Worm (Caenorhabditis elegans) whole organism, young adult: Measurements from ENCODE around the gene far-6.
A peak's percentile ranks its signal among the peaks of the same experiment; 100 is the strongest.

Experiments used
- B0035.1 ChIP-seq: sonication (generic microtip); optimal IDR thresholded peaks from 2 replicates; lab custom pipeline; 2016; ENCODE audit warnings: missing genetic modification characterization, mild to moderate bottlenecking, missing compliant biosample characterization, missing genotype, missing genetic modification reagents
- B0336.3 ChIP-seq: fragments of 200-800 bp; sonication (Bioruptor generic); IDR thresholded peaks from 2 replicates; pipeline ENCODE4 v1.3.6; 2022; ENCODE audit warnings: missing genetic modification characterization, missing compliant biosample characterization
- C06A6.2 ChIP-seq: fragments of 200-800 bp; sonication (Bioruptor generic); conservative IDR thresholded peaks from 2 replicates; pipeline ENCODE4 v1.3.6; 2022; ENCODE audit warnings: missing genetic modification characterization, missing compliant biosample characterization
- C17E4.6 ChIP-seq: fragments of 200-800 bp; sonication (Bioruptor generic); IDR thresholded peaks from 2 replicates; pipeline ENCODE4 v1.3.6; 2022; ENCODE audit warnings: missing genetic modification reagents, missing genetic modification characterization, missing compliant biosample characterization
- F23B12.7 ChIP-seq: sonication (generic microtip); optimal IDR thresholded peaks from 2 replicates; lab custom pipeline; 2017; ENCODE audit warnings: missing genetic modification characterization, mild to moderate bottlenecking, missing compliant biosample characterization, antibody characterized with exemption, moderate library complexity; ENCODE audit not compliant: insufficient read depth
- F37B4.10 ChIP-seq: fragments of 200-800 bp; sonication (Bioruptor generic); IDR thresholded peaks from 2 replicates; pipeline ENCODE4 v1.3.6; 2022; ENCODE audit warnings: missing genetic modification characterization, missing compliant biosample characterization
- F39B2.1 ChIP-seq: fragments of 200-800 bp; sonication (Bioruptor generic); IDR thresholded peaks from 2 replicates; pipeline ENCODE4 v1.3.6; 2022; ENCODE audit warnings: missing genetic modification reagents, missing genetic modification characterization, missing compliant biosample characterization
- F52B5.7 ChIP-seq: sonication (generic microtip); optimal IDR thresholded peaks from 2 replicates; lab custom pipeline; 2016; ENCODE audit warnings: mild to moderate bottlenecking, missing genetic modification characterization, missing compliant biosample characterization
- K11D2.4 ChIP-seq: fragments of 200-800 bp; sonication (Bioruptor generic); IDR thresholded peaks from 2 replicates; pipeline ENCODE4 v1.3.6; 2022; ENCODE audit warnings: missing genetic modification reagents, missing genetic modification characterization, missing compliant biosample characterization
- T07F8.4 ChIP-seq: sonication (generic microtip); optimal IDR thresholded peaks from 2 replicates; lab custom pipeline; 2016; ENCODE audit warnings: mild to moderate bottlenecking, missing genetic modification characterization, moderate library complexity, missing compliant biosample characterization
- T26A5.8 ChIP-seq: sonication (generic microtip); optimal IDR thresholded peaks from 2 replicates; lab custom pipeline; 2016; ENCODE audit warnings: missing genetic modification characterization, missing compliant biosample characterization
- Y56A3A.18 ChIP-seq: fragments of 200-800 bp; sonication (Bioruptor generic); IDR thresholded peaks from 2 replicates; pipeline ENCODE4 v1.3.6; 2022; ENCODE audit warnings: missing genetic modification reagents, missing genetic modification characterization, missing compliant biosample characterization
- aptf-3 ChIP-seq: fragments of 200-800 bp; sonication (Bioruptor generic); IDR thresholded peaks from 2 replicates; pipeline ENCODE4 v1.3.6; 2022; ENCODE audit warnings: missing genetic modification characterization, missing compliant biosample characterization
- athp-1 ChIP-seq: sonication (generic microtip); optimal IDR thresholded peaks from 2 replicates; lab custom pipeline; 2017; ENCODE audit warnings: mild to moderate bottlenecking, missing genetic modification characterization, missing compliant biosample characterization
- attf-5 ChIP-seq: fragments of 200-800 bp; sonication (Bioruptor generic); optimal IDR thresholded peaks from 2 replicates; lab custom pipeline; 2018; ENCODE audit warnings: mild to moderate bottlenecking, missing genetic modification characterization, missing compliant biosample characterization
- ceh-40 ChIP-seq: fragments of 200-800 bp; sonication (Bioruptor generic); IDR thresholded peaks from 2 replicates; pipeline ENCODE4 v1.3.6; 2022; ENCODE audit warnings: missing genetic modification characterization, missing compliant biosample characterization
- ceh-58 ChIP-seq: fragments of 200-800 bp; sonication (Bioruptor generic); IDR thresholded peaks from 2 replicates; pipeline ENCODE4 v1.3.6; 2022; ENCODE audit warnings: missing genetic modification characterization, missing compliant biosample characterization
- ceh-91 ChIP-seq: fragments of 200-800 bp; sonication (Bioruptor generic); IDR thresholded peaks from 2 replicates; pipeline ENCODE4 v1.3.6; 2022; ENCODE audit warnings: missing genetic modification reagents, missing genetic modification characterization, missing compliant biosample characterization
- dpff-1 ChIP-seq: sonication (generic microtip); optimal IDR thresholded peaks from 2 replicates; lab custom pipeline; 2017; ENCODE audit warnings: mild to moderate bottlenecking, missing genetic modification characterization, missing compliant biosample characterization
- ekl-4 ChIP-seq: fragments of 200-800 bp; sonication (Bioruptor generic); IDR thresholded peaks from 2 replicates; pipeline ENCODE4 v1.3.6; 2022; ENCODE audit warnings: missing genetic modification reagents, missing genetic modification characterization, missing compliant biosample characterization
- ets-4 ChIP-seq: fragments of 200-800 bp; sonication (Bioruptor generic); optimal IDR thresholded peaks from 2 replicates; lab custom pipeline; 2018; ENCODE audit warnings: mild to moderate bottlenecking, missing genetic modification characterization, missing compliant biosample characterization
- hlh-12 ChIP-seq: sonication (generic microtip); optimal IDR thresholded peaks from 2 replicates; lab custom pipeline; 2016; ENCODE audit warnings: missing genetic modification characterization, missing compliant biosample characterization
- hlh-26 ChIP-seq: fragments of 200-800 bp; sonication (Bioruptor generic); conservative IDR thresholded peaks from 2 replicates; pipeline ENCODE4 v1.3.6; 2022; ENCODE audit warnings: missing genetic modification reagents, missing genetic modification characterization, missing compliant biosample characterization
- hmg-20 ChIP-seq: fragments of 200-800 bp; sonication (Bioruptor generic); IDR thresholded peaks from 2 replicates; pipeline ENCODE4 v1.3.6; 2022; ENCODE audit warnings: missing genetic modification reagents, missing genetic modification characterization, missing compliant biosample characterization
- lin-40 ChIP-seq: sonication (generic microtip); optimal IDR thresholded peaks from 2 replicates; lab custom pipeline; 2016; ENCODE audit warnings: missing genetic modification characterization, mild to moderate bottlenecking, missing compliant biosample characterization, missing genotype, missing genetic modification reagents
- lsl-1 ChIP-seq: fragments of 200-800 bp; sonication (Bioruptor generic); optimal IDR thresholded peaks from 2 replicates; lab custom pipeline; 2018; ENCODE audit warnings: mild to moderate bottlenecking, missing genetic modification characterization, moderate library complexity, missing compliant biosample characterization
- lsy-27 ChIP-seq: sonication (generic microtip); optimal IDR thresholded peaks from 2 replicates; lab custom pipeline; 2017; ENCODE audit warnings: missing genetic modification characterization, mild to moderate bottlenecking, missing compliant biosample characterization, antibody characterized with exemption, missing genotype, borderline replicate concordance; ENCODE audit not compliant: insufficient read depth
- madf-8 ChIP-seq: fragments of 200-800 bp; sonication (Bioruptor generic); conservative IDR thresholded peaks from 2 replicates; pipeline ENCODE4 v1.3.6; 2022; ENCODE audit warnings: missing genetic modification reagents, missing genetic modification characterization, missing compliant biosample characterization
- mel-28 ChIP-seq: sonication (generic microtip); optimal IDR thresholded peaks from 2 replicates; lab custom pipeline; 2016; ENCODE audit warnings: borderline replicate concordance, mild to moderate bottlenecking, missing genetic modification characterization, missing compliant biosample characterization
- mxl-1 ChIP-seq: sonication (generic microtip); optimal IDR thresholded peaks from 2 replicates; lab custom pipeline; 2016; ENCODE audit warnings: missing genetic modification characterization, missing compliant biosample characterization
- nfya-1 ChIP-seq: sonication (generic microtip); optimal IDR thresholded peaks from 2 replicates; lab custom pipeline; 2017; ENCODE audit warnings: antibody characterized with exemption, missing compliant biosample characterization, missing genetic modification characterization, borderline replicate concordance; ENCODE audit not compliant: insufficient read depth
- nfya-2 ChIP-seq: fragments of 200-800 bp; sonication (Bioruptor generic); IDR thresholded peaks from 2 replicates; pipeline ENCODE4 v1.3.6; 2022; ENCODE audit warnings: missing genetic modification reagents, missing genetic modification characterization, missing compliant biosample characterization
- nfyb-1 ChIP-seq: fragments of 200-800 bp; sonication (Bioruptor generic); IDR thresholded peaks from 2 replicates; pipeline ENCODE4 v1.3.6; 2022; ENCODE audit warnings: missing genetic modification reagents, missing genetic modification characterization, missing compliant biosample characterization
- nhr-120 ChIP-seq: fragments of 200-800 bp; sonication (Bioruptor generic); IDR thresholded peaks from 2 replicates; pipeline ENCODE4 v1.3.6; 2022; ENCODE audit warnings: missing genetic modification characterization, missing compliant biosample characterization
- nhr-179 ChIP-seq: sonication (generic microtip); optimal IDR thresholded peaks from 2 replicates; lab custom pipeline; 2016; ENCODE audit warnings: mild to moderate bottlenecking, missing genetic modification characterization, missing compliant biosample characterization
- nhr-27 ChIP-seq: fragments of 200-800 bp; sonication (Bioruptor generic); optimal IDR thresholded peaks from 2 replicates; lab custom pipeline; 2018; ENCODE audit warnings: mild to moderate bottlenecking, missing genetic modification characterization, moderate library complexity, missing compliant biosample characterization
- nhr-90 ChIP-seq: sonication (generic microtip); optimal IDR thresholded peaks from 2 replicates; lab custom pipeline; 2016; ENCODE audit warnings: missing genotype, mild to moderate bottlenecking, missing genetic modification characterization, missing compliant biosample characterization
- pbrm-1 ChIP-seq: fragments of 200-800 bp; sonication (Bioruptor generic); IDR thresholded peaks from 2 replicates; pipeline ENCODE4 v1.3.6; 2022; ENCODE audit warnings: missing genetic modification reagents, missing genetic modification characterization, missing compliant biosample characterization
- pha-4 ChIP-seq: fragments of 150-350 bp; sonication (generic microtip); optimal IDR thresholded peaks from 2 replicates; lab custom pipeline; 2014; ENCODE audit warnings: missing biosample characterization, missing genetic modification reagents, missing genetic modification characterization
- sdz-38 ChIP-seq: sonication (generic microtip); optimal IDR thresholded peaks from 2 replicates; lab custom pipeline; 2016; ENCODE audit warnings: missing genotype, missing genetic modification characterization, missing compliant biosample characterization
- sea-2 ChIP-seq: fragments of 200-800 bp; sonication (Bioruptor generic); IDR thresholded peaks from 2 replicates; pipeline ENCODE4 v1.3.6; 2022; ENCODE audit warnings: missing genetic modification characterization, missing compliant biosample characterization
- snpc-4 ChIP-seq, 5 experiments: fragments of 150-350 bp in 1 of 5; sonication (generic microtip) in 4 of 5; optimal IDR thresholded peaks; 2 replicates each; lab custom pipeline; 2014 to 2018; ENCODE audit warnings: missing genetic modification characterization in 5 of 5, missing biosample characterization in 3 of 5, antibody characterized with exemption in 2 of 5, mild to moderate bottlenecking in 2 of 5, missing compliant biosample characterization in 2 of 5, missing genotype in 2 of 5, moderate library complexity in 2 of 5, missing genetic modification reagents in 1 of 5
- tbx-9 ChIP-seq: sonication (generic microtip); optimal IDR thresholded peaks from 2 replicates; lab custom pipeline; 2016; ENCODE audit warnings: borderline replicate concordance, missing genetic modification characterization, inconsistent platforms, missing compliant biosample characterization
- ztf-18 ChIP-seq: sonication (generic microtip); optimal IDR thresholded peaks from 2 replicates; lab custom pipeline; 2016; ENCODE audit warnings: missing genotype, mild to moderate bottlenecking, missing genetic modification characterization, missing compliant biosample characterization
- ztf-25 ChIP-seq: fragments of 200-800 bp; sonication (Bioruptor generic); IDR thresholded peaks from 2 replicates; pipeline ENCODE4 v1.3.6; 2022; ENCODE audit warnings: missing genetic modification reagents, missing genetic modification characterization, missing compliant biosample characterization
- ztf-28 ChIP-seq: fragments of 200-800 bp; sonication (Bioruptor generic); IDR thresholded peaks from 2 replicates; pipeline ENCODE4 v1.3.6; 2022; ENCODE audit warnings: missing genetic modification reagents, missing genetic modification characterization, missing compliant biosample characterization
- ztf-3 ChIP-seq: fragments of 200-800 bp; sonication (Bioruptor generic); optimal IDR thresholded peaks from 2 replicates; lab custom pipeline; 2018; ENCODE audit warnings: mild to moderate bottlenecking, missing genetic modification characterization, missing compliant biosample characterization

Gene far-6

DNA sequence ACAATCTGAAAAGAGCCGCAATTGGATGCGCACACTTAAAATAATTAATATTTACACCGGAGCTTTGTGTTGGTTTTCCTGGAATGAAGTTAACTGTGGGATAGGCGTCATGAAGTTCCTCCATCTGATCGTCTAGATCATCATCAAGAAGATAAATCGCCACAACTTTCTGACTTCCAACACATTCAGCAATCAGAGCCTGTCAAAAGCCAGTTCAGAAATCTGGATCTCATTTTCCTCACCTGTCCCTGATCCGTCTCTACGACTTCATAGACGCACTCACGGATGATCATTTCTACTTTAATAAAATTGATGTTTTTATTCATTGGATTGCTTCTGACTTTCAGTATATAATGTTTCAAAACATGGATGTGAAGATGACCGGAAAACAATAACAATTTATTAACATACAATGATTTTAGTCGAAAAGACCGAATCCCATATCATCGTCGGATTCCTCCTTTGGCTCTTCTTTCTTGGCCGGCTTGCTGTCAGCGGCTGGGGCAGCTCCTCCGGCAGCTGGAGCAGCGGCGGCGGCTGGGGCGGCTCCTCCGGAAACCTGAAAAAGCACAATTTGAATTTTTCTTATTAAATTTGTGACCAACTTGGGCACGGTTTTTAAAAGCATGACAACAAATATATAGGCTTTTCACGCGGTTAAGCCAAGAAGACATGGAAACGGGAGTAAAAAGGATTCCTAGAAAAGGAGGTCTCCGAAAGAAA lies 41.1 kb downstream of the far-6 start, which contains the start of gene agt-1 (continued):
- TF ChIP-seq lin-40 (no peak), T07F8.4 (tag; lab: Kevin White, UChicago) (no peak), nfya-2 (no peak), pbrm-1 (GFP tag; lab: Robert Waterston, UW) (peak; percentile 60), aptf-3 (no peak), mxl-1 (tag; lab: Kevin White, UChicago) (no peak), sdz-38 (tag; lab: Kevin White, UChicago) (no peak), F37B4.10 (GFP tag; lab: Robert Waterston, UW) (no peak), pha-4 (tag; lab: Kevin White, UChicago) (no peak), ceh-91 (GFP tag; lab: Robert Waterston, UW) (no peak), nhr-120 (no peak), hmg-20 (GFP tag; lab: Robert Waterston, UW) (no peak), hlh-12 (no peak), ztf-28 (no peak), ceh-58 (GFP tag; lab: Robert Waterston, UW) (0 out of 2 replicates have a peak, but pooled peaks have one; percentile 27), attf-5 (GFP tag; lab: Kevin White, UChicago) (no peak), nhr-90 (tag; lab: Kevin White, UChicago) (no peak), F52B5.7 (tag; lab: Kevin White, UChicago) (no peak), F39B2.1 (GFP tag; lab: Robert Waterston, UW) (no peak), lsy-27 (tag; lab: Kevin White, UChicago) (no peak), T26A5.8 (peak; percentile 41), C06A6.2 (GFP tag; lab: Robert Waterston, UW) (no peak), dpff-1 (tag; lab: Kevin White, UChicago) (no peak), ztf-25 (GFP tag; lab: Robert Waterston, UW) (no peak), tbx-9 (tag; lab: Kevin White, UChicago) (no peak), ekl-4 (GFP tag; lab: Robert Waterston, UW) (peak; percentile 87), athp-1 (peak; percentile 29), F23B12.7 (tag; lab: Kevin White, UChicago) (no peak), hlh-26 (GFP tag; lab: Robert Waterston, UW) (no peak), nhr-27 (tag; lab: Kevin White, UChicago) (no peak), madf-8 (GFP tag; lab: Robert Waterston, UW) (no peak), ztf-3 (no peak), C17E4.6 (no peak), nhr-179 (tag; lab: Kevin White, UChicago) (no peak), ets-4 (GFP tag; lab: Kevin White, UChicago) (no peak), B0336.3 (GFP tag; lab: Robert Waterston, UW) (peak; percentile 68), Y56A3A.18 (GFP tag; lab: Robert Waterston, UW) (peak; percentile 69), snpc-4 (GFP tag; optimal IDR thresholded peaks at IDR 0.05; lab: Kevin White, UChicago) (no peak), snpc-4 (tag; optimal IDR thresholded peaks at IDR 0.05; lab: Kevin White, UChicago) (peak in 2 of 4 experiments; percentile 40 to 71), lsl-1 (GFP tag; lab: Kevin White, UChicago) (peak; percentile 5), nfya-1 (tag; lab: Kevin White, UChicago) (no peak), mel-28 (tag; lab: Kevin White, UChicago) (no peak), K11D2.4 (GFP tag; lab: Robert Waterston, UW) (no peak), ceh-40 (GFP tag; lab: Robert Waterston, UW) (no peak), nfyb-1 (GFP tag; lab: Robert Waterston, UW) (no peak), ztf-18 (tag; lab: Kevin White, UChicago) (no peak), sea-2 (GFP tag; lab: Robert Waterston, UW) (no peak), B0035.1 (tag; lab: Kevin White, UChicago) (no peak)
